Fruit fly (Drosophila melanogaster): Measurements from ENCODE around the gene spri.

- TF ChIP-seq fd85E (GFP tag; optimal IDR thresholded peaks at IDR 0.05) (no peak), Gug (GFP tag; IDR thresholded peaks at IDR 0.05) (no peak), Sox14 (GFP tag; optimal IDR thresholded peaks at IDR 0.05) (no peak)
These were observed 18.7 kb downstream of the spri start, which contains the start of gene CG15296 for dm6 chrX:10566491-10566890.

Measured in whole organism, prepupa.